Worm (Caenorhabditis elegans): ENCODE results near the gene D2096.6.

- TF ChIP-seq duxl-1 (tag; optimal IDR thresholded peaks at IDR 0.05; ENCODE audit: poor library complexity) (no peak), snpc-4 (tag; optimal IDR thresholded peaks at IDR 0.05) (no peak), pha-4 (GFP tag; IDR thresholded peaks at IDR 0.05) (no peak), pha-4 (tag; optimal IDR thresholded peaks at IDR 0.05) (no peak), hlh-30 (tag; optimal IDR thresholded peaks at IDR 0.05; ENCODE audit: insufficient read depth) (no peak), F10B5.3 (tag; optimal IDR thresholded peaks at IDR 0.05) (no peak), ceh-82 (tag; optimal IDR thresholded peaks at IDR 0.05) (no peak), arid-1 (GFP tag; conservative IDR thresholded peaks at IDR 0.05) (no peak), unc-62 (GFP tag; optimal IDR thresholded peaks at IDR 0.05 in 1 of 2) (no peak), unc-62 (tag; optimal IDR thresholded peaks at IDR 0.05) (no peak), dmd-9 (GFP tag; IDR thresholded peaks at IDR 0.05) (no peak)
These were observed at the start of gene D2096.6 for ce11 chrIV:8369135-8369534.

All from whole organism, L4 larva.